Worm (Caenorhabditis elegans) whole organism, mixed stage, embryonic: Measurements from ENCODE around the gene madf-3.

Experiments
- M03D4.4 ChIP-seq: sonication (generic microtip); optimal IDR thresholded peaks from 2 replicates; lab custom pipeline; 2017; ENCODE audit warnings: mild to moderate bottlenecking, missing genetic modification characterization, missing compliant biosample characterization
- bed-3 ChIP-seq: fragments of 200-800 bp; sonication (Bioruptor generic); optimal IDR thresholded peaks from 3 replicates; lab custom pipeline; 2018; ENCODE audit warnings: mild to moderate bottlenecking, missing genetic modification characterization, moderate library complexity, missing compliant biosample characterization
- blmp-1 ChIP-seq: fragments of 150-350 bp; optimal IDR thresholded peaks from 2 replicates; lab custom pipeline; 2014; ENCODE audit warnings: missing biosample characterization, missing genetic modification characterization
- ceh-39 ChIP-seq: fragments of 150-350 bp; optimal IDR thresholded peaks from 2 replicates; lab custom pipeline; 2014; ENCODE audit warnings: missing biosample characterization, missing genetic modification characterization
- ceh-43 ChIP-seq: fragments of 200-800 bp; sonication (Bioruptor generic); optimal IDR thresholded peaks from 2 replicates; lab custom pipeline; 2018; ENCODE audit warnings: mild to moderate bottlenecking, missing genetic modification characterization, moderate library complexity, missing compliant biosample characterization
- ceh-83 ChIP-seq: fragments of 200-800 bp; sonication (Bioruptor generic); optimal IDR thresholded peaks from 2 replicates; lab custom pipeline; 2018; ENCODE audit warnings: mild to moderate bottlenecking, missing genetic modification characterization, missing compliant biosample characterization
- ces-1 ChIP-seq: fragments of 150-350 bp; optimal IDR thresholded peaks from 2 replicates; lab custom pipeline; 2014; ENCODE audit warnings: missing biosample characterization, missing genetic modification reagents, missing genetic modification characterization
- cnd-1 ChIP-seq: fragments of 200-800 bp; sonication (Bioruptor generic); optimal IDR thresholded peaks from 2 replicates; lab custom pipeline; 2018; ENCODE audit warnings: mild to moderate bottlenecking, missing genetic modification characterization, missing compliant biosample characterization
- drap-1 ChIP-seq: fragments of 200-800 bp; sonication (Bioruptor generic); optimal IDR thresholded peaks from 3 replicates; lab custom pipeline; 2018; ENCODE audit warnings: mild to moderate bottlenecking, missing genetic modification characterization, missing compliant biosample characterization
- elt-1 ChIP-seq: sonication (generic microtip); optimal IDR thresholded peaks from 2 replicates; lab custom pipeline; 2017; ENCODE audit warnings: missing genetic modification characterization, mild to moderate bottlenecking, missing compliant biosample characterization, antibody characterized with exemption, moderate library complexity, borderline replicate concordance; ENCODE audit not compliant: insufficient read depth
- elt-3 ChIP-seq: fragments of 150-350 bp; optimal IDR thresholded peaks from 2 replicates; lab custom pipeline; 2014; ENCODE audit warnings: missing biosample characterization, missing genetic modification characterization
- flh-1 ChIP-seq: fragments of 200-800 bp; sonication (Bioruptor generic); optimal IDR thresholded peaks from 2 replicates; lab custom pipeline; 2018; ENCODE audit warnings: mild to moderate bottlenecking, missing genetic modification characterization, moderate library complexity, missing compliant biosample characterization
- ham-2 ChIP-seq: fragments of 200-800 bp; sonication (Bioruptor generic); optimal IDR thresholded peaks from 2 replicates; lab custom pipeline; 2018; ENCODE audit warnings: mild to moderate bottlenecking, missing genetic modification characterization, missing compliant biosample characterization
- hlh-1 ChIP-seq: fragments of 150-350 bp; optimal IDR thresholded peaks from 2 replicates; lab custom pipeline; 2014; ENCODE audit warnings: missing biosample characterization, missing genetic modification reagents, missing genetic modification characterization
- lin-13 ChIP-seq: fragments of 150-350 bp; optimal IDR thresholded peaks from 2 replicates; lab custom pipeline; 2014; ENCODE audit warnings: missing biosample characterization, missing genetic modification characterization
- lin-32 ChIP-seq: fragments of 200-800 bp; sonication (Bioruptor generic); optimal IDR thresholded peaks from 2 replicates; lab custom pipeline; 2018; ENCODE audit warnings: mild to moderate bottlenecking, missing genetic modification characterization, missing compliant biosample characterization
- lsy-2 ChIP-seq: fragments of 150-350 bp; optimal IDR thresholded peaks from 2 replicates; lab custom pipeline; 2014; ENCODE audit warnings: missing biosample characterization, missing genetic modification characterization
- mab-5 ChIP-seq: fragments of 150-350 bp; optimal IDR thresholded peaks from 2 replicates; lab custom pipeline; 2014; ENCODE audit warnings: missing biosample characterization, missing genetic modification characterization
- mep-1 ChIP-seq: fragments of 150-350 bp; optimal IDR thresholded peaks from 2 replicates; lab custom pipeline; 2017; ENCODE audit warnings: missing biosample characterization, missing genetic modification reagents, missing genetic modification characterization, inconsistent platforms
- mls-2 ChIP-seq: sonication (generic microtip); optimal IDR thresholded peaks from 2 replicates; lab custom pipeline; 2016; ENCODE audit warnings: mild to moderate bottlenecking, missing genetic modification characterization, moderate library complexity, missing compliant biosample characterization
- nhr-12 ChIP-seq: fragments of 150-350 bp; optimal IDR thresholded peaks from 2 replicates; lab custom pipeline; 2014; ENCODE audit warnings: missing biosample characterization, missing genetic modification characterization
- nhr-2 ChIP-seq: fragments of 150-350 bp; optimal IDR thresholded peaks from 2 replicates; lab custom pipeline; 2014; ENCODE audit warnings: missing biosample characterization, missing genetic modification characterization
- nhr-237 ChIP-seq: fragments of 150-350 bp; optimal IDR thresholded peaks from 2 replicates; lab custom pipeline; 2014; ENCODE audit warnings: missing biosample characterization, missing genetic modification characterization
- nhr-28 ChIP-seq: fragments of 150-350 bp; optimal IDR thresholded peaks from 2 replicates; lab custom pipeline; 2014; ENCODE audit warnings: missing biosample characterization, missing genetic modification characterization
- nhr-76 ChIP-seq: sonication (generic microtip); optimal IDR thresholded peaks from 2 replicates; lab custom pipeline; 2017; ENCODE audit warnings: missing biosample characterization, missing genetic modification characterization
- pha-4 ChIP-seq: fragments of 150-350 bp; optimal IDR thresholded peaks from 2 replicates; lab custom pipeline; 2018; ENCODE audit warnings: missing biosample characterization, missing genetic modification reagents, missing genetic modification characterization
- sem-2 ChIP-seq: fragments of 200-800 bp; sonication (Bioruptor generic); optimal IDR thresholded peaks from 2 replicates; lab custom pipeline; 2018; ENCODE audit warnings: mild to moderate bottlenecking, missing genetic modification characterization, missing compliant biosample characterization
- snpc-4 ChIP-seq: fragments of 150-350 bp; optimal IDR thresholded peaks from 2 replicates; lab custom pipeline; 2014; ENCODE audit warnings: missing biosample characterization, missing genetic modification characterization
- sptf-1 ChIP-seq: sonication (generic microtip); optimal IDR thresholded peaks from 2 replicates; lab custom pipeline; 2017; ENCODE audit warnings: mild to moderate bottlenecking, missing genetic modification characterization, moderate library complexity, missing compliant biosample characterization
- tbx-8 ChIP-seq: fragments of 200-800 bp; sonication (Bioruptor generic); optimal IDR thresholded peaks from 2 replicates; lab custom pipeline; 2018; ENCODE audit warnings: mild to moderate bottlenecking, missing genetic modification characterization, moderate library complexity, missing compliant biosample characterization
- unc-120 ChIP-seq: sonication (generic microtip); optimal IDR thresholded peaks from 2 replicates; lab custom pipeline; 2017; ENCODE audit warnings: missing genetic modification characterization, missing compliant biosample characterization; ENCODE audit not compliant: poor library complexity, severe bottlenecking
- unc-39 ChIP-seq: fragments of 150-350 bp; optimal IDR thresholded peaks from 2 replicates; lab custom pipeline; 2014; ENCODE audit warnings: missing biosample characterization, missing genetic modification characterization
- unc-62 ChIP-seq: fragments of 150-350 bp; optimal IDR thresholded peaks from 2 replicates; lab custom pipeline; 2014; ENCODE audit warnings: missing biosample characterization, missing genetic modification reagents, missing genetic modification characterization
- zip-8 ChIP-seq: fragments of 150-350 bp; optimal IDR thresholded peaks from 2 replicates; lab custom pipeline; 2014; ENCODE audit warnings: missing biosample characterization, missing genetic modification characterization
- ztf-11 ChIP-seq: fragments of 150-350 bp; optimal IDR thresholded peaks from 2 replicates; lab custom pipeline; 2014; ENCODE audit warnings: missing biosample characterization, missing genetic modification characterization

The madf-3 gene

ce11 chrII:4374885-4375284 lies 40.3 kb downstream of the madf-3 start:
- no peak for TF ChIP-seq sptf-1 (tag; lab: Kevin White, UChicago)

- no peak for TF ChIP-seq nhr-12 (tag; lab: Kevin White, UChicago)
- peak; percentile 84 for TF ChIP-seq M03D4.4 (tag; lab: Kevin White, UChicago)
- peak; percentile 95 for TF ChIP-seq pha-4
- peak; percentile 94 for TF ChIP-seq ceh-39 (tag; lab: Kevin White, UChicago)
- peak; percentile 49 for TF ChIP-seq bed-3 (GFP tag; lab: Kevin White, UChicago)
- TF ChIP-seq sem-2 (GFP tag; lab: Kevin White, UChicago) = peak; percentile 57
- peak; percentile 97 for TF ChIP-seq lsy-2
- no peak for TF ChIP-seq blmp-1
- TF ChIP-seq mab-5 (tag; lab: Kevin White, UChicago) = peak; percentile 53
- no peak for TF ChIP-seq elt-1 (tag; lab: Kevin White, UChicago)
- TF ChIP-seq lin-32 (GFP tag; lab: Kevin White, UChicago) = peak; percentile 12
- peak; percentile 88 for TF ChIP-seq cnd-1 (tag; lab: Kevin White, UChicago)
- TF ChIP-seq unc-120 (tag; lab: Kevin White, UChicago) = peak; percentile 88
- TF ChIP-seq lin-13 (tag; lab: Kevin White, UChicago) = peak; percentile 95
- TF ChIP-seq sptf-1 (tag; lab: Kevin White, UChicago) = peak; percentile 95
- TF ChIP-seq tbx-8 = no peak
- no peak for TF ChIP-seq nhr-28 (tag; lab: Kevin White, UChicago)
- TF ChIP-seq ham-2 (GFP tag; lab: Kevin White, UChicago) = peak; percentile 92
- peak; percentile 85 for TF ChIP-seq ces-1 (GFP tag; lab: Kevin White, UChicago)
- TF ChIP-seq unc-39 (tag; lab: Kevin White, UChicago) = peak; percentile 10
- no peak for TF ChIP-seq snpc-4 (tag; lab: Kevin White, UChicago)
- TF ChIP-seq unc-62 (GFP tag; lab: Kevin White, UChicago) = peak; percentile 85
- peak; percentile 93 for TF ChIP-seq drap-1 (GFP tag; lab: Kevin White, UChicago)
- no peak for TF ChIP-seq flh-1 (GFP tag; lab: Kevin White, UChicago)
- TF ChIP-seq elt-3 (tag; lab: Kevin White, UChicago) = peak; percentile 77
- peak; percentile 26 for TF ChIP-seq nhr-2 (tag; lab: Kevin White, UChicago)
- peak; percentile 78 for TF ChIP-seq hlh-1 (tag; lab: Kevin White, UChicago)
- TF ChIP-seq nhr-237 = peak; percentile 91
- TF ChIP-seq mep-1 (tag; lab: Kevin White, UChicago) = peak; percentile 75
- no peak for TF ChIP-seq zip-8 (tag; lab: Kevin White, UChicago)
- no peak for TF ChIP-seq nhr-76 (tag; lab: Kevin White, UChicago)
- TF ChIP-seq ztf-11 (tag; lab: Kevin White, UChicago) = peak; percentile 74
- TF ChIP-seq ceh-83 (GFP tag; lab: Kevin White, UChicago) = peak; percentile 62
- TF ChIP-seq ceh-43 (GFP tag; lab: Kevin White, UChicago) = peak; percentile 79
- peak; percentile 95 for TF ChIP-seq mls-2 (tag; lab: Kevin White, UChicago)
Measured at ce11 chrII:4376295-4377172, 42.0 kb downstream of the madf-3 start, which contains the start of gene ntl-2. Gene ntl-2 (minus strand): TSS chrII:4376465.

ce11 chrII:4378195-4378594 lies 43.6 kb downstream of the madf-3 start, which contains the start of gene B0286.1:
Gene B0286.1 (plus strand): TSS chrII:4378495.
- TF ChIP-seq nhr-237 = no peak
- no peak for TF ChIP-seq ceh-39 (tag; lab: Kevin White, UChicago)
- TF ChIP-seq elt-3 (tag; lab: Kevin White, UChicago) = no peak
- no peak for TF ChIP-seq sptf-1 (tag; lab: Kevin White, UChicago)
- no peak for TF ChIP-seq cnd-1 (tag; lab: Kevin White, UChicago)
- no peak for TF ChIP-seq ztf-11 (tag; lab: Kevin White, UChicago)
- no peak for TF ChIP-seq bed-3 (GFP tag; lab: Kevin White, UChicago)
- no peak for TF ChIP-seq snpc-4 (tag; lab: Kevin White, UChicago)
- TF ChIP-seq ces-1 (GFP tag; lab: Kevin White, UChicago) = no peak
- no peak for TF ChIP-seq mep-1 (tag; lab: Kevin White, UChicago)
- TF ChIP-seq M03D4.4 (tag; lab: Kevin White, UChicago) = no peak
- TF ChIP-seq hlh-1 (tag; lab: Kevin White, UChicago) = no peak
- TF ChIP-seq unc-62 (GFP tag; lab: Kevin White, UChicago) = no peak
- TF ChIP-seq drap-1 (GFP tag; lab: Kevin White, UChicago) = no peak
- TF ChIP-seq unc-39 (tag; lab: Kevin White, UChicago) = no peak
- TF ChIP-seq tbx-8 = no peak
- TF ChIP-seq zip-8 (tag; lab: Kevin White, UChicago) = no peak
- TF ChIP-seq unc-120 (tag; lab: Kevin White, UChicago) = no peak
